Fruit fly (Drosophila melanogaster): ENCODE measurements around the gene CG14710.

CG14710 gene

dm6 chr3R:11665925-11666687 lies 46.2 kb downstream of the CG14710 start:
- no peak for TF ChIP-seq CG12605 (GFP tag; IDR thresholded peaks at IDR 0.05)
- TF ChIP-seq Pif1A (GFP tag; optimal IDR thresholded peaks at IDR 0.05), result peak; percentile 12

dm6 chr3R:11669017-11669953 lies 49.4 kb downstream of the CG14710 start:
- no peak for TF ChIP-seq gl (tag; optimal IDR thresholded peaks at IDR 0.05)
- no peak for TF ChIP-seq CG13204 (GFP tag; optimal IDR thresholded peaks at IDR 0.05)
- peak; percentile 44 for TF ChIP-seq EcR (GFP tag; optimal IDR thresholded peaks at IDR 0.05)

dm6 chr3R:11669954-11670347 lies 50.1 kb downstream of the CG14710 start:
- no peak for TF ChIP-seq CG34367 (tag; optimal IDR thresholded peaks at IDR 0.05)
- peak; percentile 97 for TF ChIP-seq CG12605 (GFP tag; IDR thresholded peaks at IDR 0.05)

- no peak for TF ChIP-seq CG15710 (tag; optimal IDR thresholded peaks at IDR 0.05)
- no peak for TF ChIP-seq CG8159 (tag; optimal IDR thresholded peaks at IDR 0.05)
- no peak for TF ChIP-seq CG9948 (tag; optimal IDR thresholded peaks at IDR 0.05)
Measured at dm6 chr3R:11670888-11671287, 51.0 kb downstream of the CG14710 start.

Data from whole organism, pupa.